Worm (Caenorhabditis elegans) whole organism, midembryonic: ENCODE measurements around the gene srh-118.

Experiments used
- T22C8.4 ChIP-seq: fragments of 200-800 bp; sonication (Bioruptor generic); IDR thresholded peaks from 2 replicates; pipeline ENCODE4 v1.3.6; 2022; ENCODE audit warnings: missing genetic modification characterization, missing compliant biosample characterization
- cog-1 ChIP-seq: sonication (generic microtip); optimal IDR thresholded peaks from 2 replicates; lab custom pipeline; 2016; ENCODE audit warnings: missing genetic modification characterization, missing compliant biosample characterization
- flt-1 ChIP-seq: fragments of 200-800 bp; sonication (Bioruptor generic); IDR thresholded peaks from 2 replicates; pipeline ENCODE4 v1.3.6; 2022; ENCODE audit warnings: missing genetic modification characterization, missing compliant biosample characterization
- klf-2 ChIP-seq: fragments of 200-800 bp; sonication (Bioruptor generic); conservative IDR thresholded peaks from 2 replicates; pipeline ENCODE4 v1.3.6; 2022; ENCODE audit warnings: missing genetic modification reagents, missing genetic modification characterization, missing compliant biosample characterization
- med-1 ChIP-seq: sonication (generic microtip); optimal IDR thresholded peaks from 2 replicates; lab custom pipeline; 2017; ENCODE audit warnings: missing genetic modification characterization, mild to moderate bottlenecking, missing compliant biosample characterization, antibody characterized with exemption, missing genetic modification reagents; ENCODE audit not compliant: insufficient read depth
- ref-1 ChIP-seq: fragments of 200-800 bp; sonication (Bioruptor generic); conservative IDR thresholded peaks from 2 replicates; pipeline ENCODE4 v1.3.6; 2022; ENCODE audit warnings: missing genetic modification reagents, missing genetic modification characterization, missing compliant biosample characterization
- tab-1 ChIP-seq: fragments of 200-800 bp; sonication (Bioruptor generic); IDR thresholded peaks from 2 replicates; pipeline ENCODE4 v1.3.6; 2022; ENCODE audit warnings: missing genetic modification characterization, missing compliant biosample characterization
- ztf-23 ChIP-seq: fragments of 200-800 bp; sonication (Bioruptor generic); IDR thresholded peaks from 2 replicates; pipeline ENCODE4 v1.3.6; 2022; ENCODE audit warnings: missing genetic modification reagents, missing genetic modification characterization, missing compliant biosample characterization
- ztf-29 ChIP-seq: fragments of 200-800 bp; sonication (Bioruptor generic); IDR thresholded peaks from 2 replicates; pipeline ENCODE4 v1.3.6; 2022; ENCODE audit warnings: missing genetic modification reagents, missing genetic modification characterization, missing compliant biosample characterization

Gene srh-118

ce11 chrV:17520735-17521134, 24.8 kb upstream of the srh-118 start, which contains the start of gene fbxa-136:
TSS of gene fbxa-136 (plus strand) at chrV:17521035.
- no peak for TF ChIP-seq tab-1 (GFP tag; lab: Robert Waterston, UW)
- no peak for TF ChIP-seq med-1 (GFP tag; lab: Kevin White, UChicago)
- no peak for TF ChIP-seq ztf-29 (GFP tag; lab: Robert Waterston, UW)
- no peak for TF ChIP-seq klf-2 (GFP tag; lab: Robert Waterston, UW)
- no peak for TF ChIP-seq ref-1 (GFP tag; lab: Robert Waterston, UW)
- no peak for TF ChIP-seq cog-1 (tag; lab: Kevin White, UChicago)

- TF ChIP-seq ref-1 (GFP tag; lab: Robert Waterston, UW) = 0 out of 2 replicates have a peak, but pooled peaks have one; percentile 10
- no peak for TF ChIP-seq cog-1 (tag; lab: Kevin White, UChicago)
These were observed 17.9 kb upstream of the srh-118 start for ce11 chrV:17513831-17514230.

ce11 chrV:17512763-17513162, 16.8 kb upstream of the srh-118 start:
- TF ChIP-seq T22C8.4 (GFP tag; lab: Robert Waterston, UW) = no peak
- TF ChIP-seq ztf-23 = no peak
- TF ChIP-seq med-1 (GFP tag; lab: Kevin White, UChicago) = no peak
- TF ChIP-seq ztf-29 (GFP tag; lab: Robert Waterston, UW) = no peak
- no peak for TF ChIP-seq flt-1 (GFP tag; lab: Robert Waterston, UW)
- 0 out of 2 replicates have a peak, but pooled peaks have one; percentile 32 for TF ChIP-seq tab-1 (GFP tag; lab: Robert Waterston, UW)

ce11 chrV:17508493-17508892, 12.5 kb upstream of the srh-118 start, which contains the start of gene srw-32:
TSS of gene srw-32 (plus strand) at chrV:17508793.
- TF ChIP-seq ztf-23 (no peak), tab-1 (GFP tag; lab: Robert Waterston, UW) (no peak), ref-1 (GFP tag; lab: Robert Waterston, UW) (no peak), med-1 (GFP tag; lab: Kevin White, UChicago) (no peak), klf-2 (GFP tag; lab: Robert Waterston, UW) (no peak), cog-1 (tag; lab: Kevin White, UChicago) (no peak), T22C8.4 (GFP tag; lab: Robert Waterston, UW) (no peak), flt-1 (GFP tag; lab: Robert Waterston, UW) (no peak), ztf-29 (GFP tag; lab: Robert Waterston, UW) (no peak)

ce11 chrV:17506289-17506688, 10.3 kb upstream of the srh-118 start, which contains the start of gene srw-31:
TSS of gene srw-31 (plus strand) at chrV:17506589.
- TF ChIP-seq ztf-29 (GFP tag; lab: Robert Waterston, UW) (no peak), klf-2 (GFP tag; lab: Robert Waterston, UW) (no peak), ref-1 (GFP tag; lab: Robert Waterston, UW) (no peak), cog-1 (tag; lab: Kevin White, UChicago) (no peak), tab-1 (GFP tag; lab: Robert Waterston, UW) (no peak), T22C8.4 (GFP tag; lab: Robert Waterston, UW) (no peak), flt-1 (GFP tag; lab: Robert Waterston, UW) (no peak), med-1 (GFP tag; lab: Kevin White, UChicago) (no peak), ztf-23 (no peak)

ce11 chrV:17500055-17500454, 4.1 kb upstream of the srh-118 start:
- TF ChIP-seq ztf-29 (GFP tag; lab: Robert Waterston, UW) (no peak), T22C8.4 (GFP tag; lab: Robert Waterston, UW) (no peak), ref-1 (GFP tag; lab: Robert Waterston, UW) (no peak), med-1 (GFP tag; lab: Kevin White, UChicago) (no peak), cog-1 (tag; lab: Kevin White, UChicago) (no peak), ztf-23 (no peak), flt-1 (GFP tag; lab: Robert Waterston, UW) (no peak), klf-2 (GFP tag; lab: Robert Waterston, UW) (no peak), tab-1 (GFP tag; lab: Robert Waterston, UW) (no peak)

- TF ChIP-seq klf-2 (GFP tag; lab: Robert Waterston, UW) = no peak
- no peak for TF ChIP-seq cog-1 (tag; lab: Kevin White, UChicago)
- no peak for TF ChIP-seq ztf-29 (GFP tag; lab: Robert Waterston, UW)
- TF ChIP-seq ref-1 (GFP tag; lab: Robert Waterston, UW) = no peak
- no peak for TF ChIP-seq flt-1 (GFP tag; lab: Robert Waterston, UW)
- no peak for TF ChIP-seq ztf-23
- no peak for TF ChIP-seq tab-1 (GFP tag; lab: Robert Waterston, UW)
These were observed 2.2 kb downstream of the srh-118 start, which contains the start of gene fbxa-102 for ce11 chrV:17493732-17494131. TSS of gene fbxa-102 (minus strand) at chrV:17493832.

- TF ChIP-seq med-1 (GFP tag; lab: Kevin White, UChicago) (no peak), klf-2 (GFP tag; lab: Robert Waterston, UW) (no peak), ref-1 (GFP tag; lab: Robert Waterston, UW) (no peak), tab-1 (GFP tag; lab: Robert Waterston, UW) (no peak), flt-1 (GFP tag; lab: Robert Waterston, UW) (no peak), ztf-23 (no peak), ztf-29 (GFP tag; lab: Robert Waterston, UW) (no peak), cog-1 (tag; lab: Kevin White, UChicago) (no peak), T22C8.4 (GFP tag; lab: Robert Waterston, UW) (no peak)
These were observed 9.9 kb downstream of the srh-118 start, which contains the start of gene scl-24 for ce11 chrV:17486034-17486433. TSS of gene scl-24 (plus strand) at chrV:17486334.

- TF ChIP-seq cog-1 (tag; lab: Kevin White, UChicago) (no peak), flt-1 (GFP tag; lab: Robert Waterston, UW) (no peak), tab-1 (GFP tag; lab: Robert Waterston, UW) (no peak), ztf-23 (no peak)
These were observed 10.9 kb downstream of the srh-118 start, which contains the start of gene srh-111 for ce11 chrV:17485078-17485477. TSS of gene srh-111 (minus strand) at chrV:17485178.
